Worm (Caenorhabditis elegans): Measurements from ENCODE around the gene T24A6.16.
"Not testable (repeated sequence)": the region's sequence is repeated elsewhere in the genome, so short reads cannot be mapped to it uniquely, and the experiment has no call there.

T24A6.16 gene

ce11 chrV:3562824-3563223 lies at the start of gene T24A6.16:
T24A6.16 (minus strand) TSS chrV:3562924.
- TF ChIP-seq ceh-16 (tag; optimal IDR thresholded peaks at IDR 0.05); snpc-4 (tag; optimal IDR thresholded peaks at IDR 0.05); sea-2 (GFP tag; optimal IDR thresholded peaks at IDR 0.05): not testable (repeated sequence)

ce11 chrV:3611654-3612053 lies 48.9 kb upstream of the T24A6.16 start, which contains the start of gene T22F3.10:
T22F3.10 (minus strand) TSS chrV:3611754.
- TF ChIP-seq tbx-2 (tag; optimal IDR thresholded peaks at IDR 0.05) (no peak), ztf-4 (tag; optimal IDR thresholded peaks at IDR 0.05) (no peak), fkh-2 (tag; optimal IDR thresholded peaks at IDR 0.05) (no peak), nhr-11 (tag; optimal IDR thresholded peaks at IDR 0.05) (no peak), ztf-11 (tag; optimal IDR thresholded peaks at IDR 0.05) (no peak), ZK546.5 (tag; optimal IDR thresholded peaks at IDR 0.05) (no peak), nhr-76 (tag; optimal IDR thresholded peaks at IDR 0.05) (no peak), ama-1 (optimal IDR thresholded peaks at IDR 0.05) (no peak)

ce11 chrV:3610709-3611108 lies 48.0 kb upstream of the T24A6.16 start:
- TF ChIP-seq elt-1 (tag; optimal IDR thresholded peaks at IDR 0.05) (no peak), nhr-23 (tag; optimal IDR thresholded peaks at IDR 0.05) (peak; percentile 26), unc-62 (GFP tag; optimal IDR thresholded peaks at IDR 0.05) (no peak), nhr-43 (tag; optimal IDR thresholded peaks at IDR 0.05; ENCODE audit: poor library complexity, severe bottlenecking) (peak; percentile 47)

- TF ChIP-seq eor-1 (tag; optimal IDR thresholded peaks at IDR 0.05) (no peak), elt-3 (tag; optimal IDR thresholded peaks at IDR 0.05) (no peak), elt-1 (tag; optimal IDR thresholded peaks at IDR 0.05) (no peak), nhr-23 (tag; optimal IDR thresholded peaks at IDR 0.05) (no peak), snpc-4 (tag; optimal IDR thresholded peaks at IDR 0.05) (no peak), nhr-25 (tag; optimal IDR thresholded peaks at IDR 0.05) (no peak), ceh-16 (tag; optimal IDR thresholded peaks at IDR 0.05) (no peak), pha-4 (tag; optimal IDR thresholded peaks at IDR 0.05) (no peak)
Observed at ce11 chrV:3606391-3606790, 43.7 kb upstream of the T24A6.16 start.

ce11 chrV:3605325-3605724 lies 42.6 kb upstream of the T24A6.16 start, which contains the start of gene T22F3.8:
T22F3.8 (minus strand) TSS chrV:3605425.
- TF ChIP-seq sea-2 (GFP tag; optimal IDR thresholded peaks at IDR 0.05), result no peak
- TF ChIP-seq ztf-11 (tag; optimal IDR thresholded peaks at IDR 0.05), result no peak
- TF ChIP-seq R02D3.7 (tag; optimal IDR thresholded peaks at IDR 0.05), result no peak
- TF ChIP-seq elt-3 (tag; optimal IDR thresholded peaks at IDR 0.05), result no peak
- TF ChIP-seq daf-12 (tag; optimal IDR thresholded peaks at IDR 0.05), result no peak
- no peak for TF ChIP-seq snpc-4 (tag; optimal IDR thresholded peaks at IDR 0.05)
- TF ChIP-seq zag-1 (tag; optimal IDR thresholded peaks at IDR 0.05), result no peak
- no peak for TF ChIP-seq hmg-11 (tag; optimal IDR thresholded peaks at IDR 0.05)
- TF ChIP-seq nhr-12 (tag; optimal IDR thresholded peaks at IDR 0.05), result no peak
- TF ChIP-seq ztf-4 (tag; optimal IDR thresholded peaks at IDR 0.05), result no peak

- TF ChIP-seq ceh-28 (tag; optimal IDR thresholded peaks at IDR 0.05), result no peak
Observed at ce11 chrV:3600570-3600969, 37.8 kb upstream of the T24A6.16 start, which contains the start of gene T22F3.7. T22F3.7 (minus strand) TSS chrV:3600670.

- not testable (repeated sequence) for TF ChIP-seq ceh-28, aly-2, hmg-11 (tag; optimal IDR thresholded peaks at IDR 0.05)
Observed at ce11 chrV:3597052-3597451, 34.3 kb upstream of the T24A6.16 start, which contains the start of gene srh-212. srh-212 (minus strand) TSS chrV:3597152.

- TF ChIP-seq ceh-28 (tag; optimal IDR thresholded peaks at IDR 0.05) (no peak), nfya-1 (tag; optimal IDR thresholded peaks at IDR 0.05; ENCODE audit: insufficient read depth) (no peak), fkh-2 (tag; optimal IDR thresholded peaks at IDR 0.05) (no peak), hmg-11 (tag; optimal IDR thresholded peaks at IDR 0.05) (no peak), lin-39 (tag; optimal IDR thresholded peaks at IDR 0.05) (no peak), nhr-67 (tag; optimal IDR thresholded peaks at IDR 0.05) (no peak), daf-12 (tag; optimal IDR thresholded peaks at IDR 0.05) (no peak), lin-15B (tag; optimal IDR thresholded peaks at IDR 0.05) (no peak), elt-2 (tag; optimal IDR thresholded peaks at IDR 0.05) (no peak), fos-1 (tag; optimal IDR thresholded peaks at IDR 0.05) (no peak)
Observed at ce11 chrV:3594936-3595335, 32.2 kb upstream of the T24A6.16 start, which contains the start of gene srh-213. srh-213 (minus strand) TSS chrV:3595036.
